Worm (Caenorhabditis elegans): ENCODE measurements around the gene lin-40.

Gene lin-40

DNA sequence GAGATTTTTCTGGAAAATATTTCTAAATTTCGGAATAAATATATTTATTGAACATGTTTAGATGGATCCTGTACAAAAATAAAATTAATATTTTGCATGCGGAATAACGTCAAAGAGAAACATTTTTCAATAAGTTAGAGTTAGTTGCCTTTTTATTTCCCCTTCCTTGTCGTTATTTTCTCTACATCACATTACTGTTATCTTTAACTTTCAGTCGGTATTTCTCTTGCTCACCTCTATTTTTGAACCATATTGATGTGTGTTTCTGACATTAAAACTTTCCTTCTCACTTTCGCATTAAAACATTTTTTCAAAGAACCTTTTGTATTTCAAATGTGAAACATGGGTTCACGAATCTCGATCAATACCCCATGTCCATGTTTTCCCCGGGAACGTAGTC is 34.3 kb upstream of the lin-40 start, which contains the start of gene Y39H10B.3:
TSS of gene Y39H10B.3 (plus strand) at position 301 of the 400 bp plus-strand sequence.
- no peak for TF ChIP-seq skn-1 (tag; optimal IDR thresholded peaks at IDR 0.05)
- TF ChIP-seq lsy-12 (tag; optimal IDR thresholded peaks at IDR 0.05), result no peak
- TF ChIP-seq fkh-10 (GFP tag; optimal IDR thresholded peaks at IDR 0.05), result no peak
- no peak for TF ChIP-seq lin-15B (tag; optimal IDR thresholded peaks at IDR 0.05)
- no peak for TF ChIP-seq nhr-23 (tag; optimal IDR thresholded peaks at IDR 0.05)
- no peak for TF ChIP-seq ceh-16 (tag; optimal IDR thresholded peaks at IDR 0.05)
- TF ChIP-seq nfya-1 (tag; optimal IDR thresholded peaks at IDR 0.05; ENCODE audit: insufficient read depth), result no peak
- no peak for TF ChIP-seq ztf-4 (tag; optimal IDR thresholded peaks at IDR 0.05)
- no peak for TF ChIP-seq unc-39 (tag; optimal IDR thresholded peaks at IDR 0.05)
- no peak for TF ChIP-seq pqm-1 (tag; optimal IDR thresholded peaks at IDR 0.05)
- TF ChIP-seq ceh-82 (tag; optimal IDR thresholded peaks at IDR 0.05), result no peak
- TF ChIP-seq nhr-25 (tag; optimal IDR thresholded peaks at IDR 0.05), result no peak
- TF ChIP-seq nhr-77 (tag; optimal IDR thresholded peaks at IDR 0.05), result no peak
- TF ChIP-seq fos-1 (tag; optimal IDR thresholded peaks at IDR 0.05), result no peak
- no peak for TF ChIP-seq ceh-9 (tag; optimal IDR thresholded peaks at IDR 0.05)
- TF ChIP-seq ceh-28 (tag; optimal IDR thresholded peaks at IDR 0.05), result no peak
- no peak for TF ChIP-seq nhr-11 (tag; optimal IDR thresholded peaks at IDR 0.05)

DNA sequence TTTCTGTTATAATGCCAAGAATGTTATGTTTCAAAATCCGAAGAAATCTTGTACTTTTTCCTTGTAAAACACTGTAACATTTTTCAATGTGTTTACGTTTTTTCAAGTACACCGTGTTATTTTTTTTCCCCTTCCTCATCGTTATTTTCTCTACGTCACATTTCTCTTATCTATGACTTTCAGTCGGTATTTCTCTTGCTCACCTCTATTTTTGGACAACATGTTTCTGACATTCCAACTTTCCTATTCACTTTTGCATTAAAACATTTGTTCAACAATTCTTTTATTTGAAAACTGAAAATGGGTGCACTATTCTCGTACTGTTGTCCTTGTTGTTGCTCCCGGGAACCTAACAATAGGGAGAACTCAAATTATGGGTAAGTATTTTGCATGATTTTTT is 31.7 kb upstream of the lin-40 start, which contains the start of gene pals-33:
TSS of gene pals-33 (plus strand) at position 301 of the 400 bp plus-strand sequence.
- TF ChIP-seq ceh-16 (tag; optimal IDR thresholded peaks at IDR 0.05), result no peak
- TF ChIP-seq nhr-28 (tag; optimal IDR thresholded peaks at IDR 0.05), result no peak
- no peak for TF ChIP-seq R02D3.7 (tag; optimal IDR thresholded peaks at IDR 0.05)
- no peak for TF ChIP-seq fos-1 (tag; optimal IDR thresholded peaks at IDR 0.05)

- TF ChIP-seq egl-27 (tag; optimal IDR thresholded peaks at IDR 0.05) (no peak), egl-5 (tag; optimal IDR thresholded peaks at IDR 0.05) (peak; percentile 97), aly-2 (tag; optimal IDR thresholded peaks at IDR 0.05) (no peak), nfya-1 (tag; optimal IDR thresholded peaks at IDR 0.05; ENCODE audit: insufficient read depth) (peak; percentile 29), lin-39 (tag; optimal IDR thresholded peaks at IDR 0.05) (peak; percentile 38)
Observed at ce11 chrV:3677212-3677611, 27.6 kb upstream of the lin-40 start.

- TF ChIP-seq nhr-11 (tag; optimal IDR thresholded peaks at IDR 0.05) (no peak), mdl-1 (tag; optimal IDR thresholded peaks at IDR 0.05) (no peak), nhr-76 (tag; optimal IDR thresholded peaks at IDR 0.05) (no peak), nfya-1 (tag; optimal IDR thresholded peaks at IDR 0.05; ENCODE audit: insufficient read depth) (peak; percentile 73), unc-62 (GFP tag; optimal IDR thresholded peaks at IDR 0.05) (no peak), pha-4 (tag; optimal IDR thresholded peaks at IDR 0.05) (no peak), snpc-4 (tag; optimal IDR thresholded peaks at IDR 0.05) (no peak), elt-1 (tag; optimal IDR thresholded peaks at IDR 0.05) (no peak), skn-1 (tag; optimal IDR thresholded peaks at IDR 0.05) (no peak)
Observed at ce11 chrV:3678513-3678912, 26.3 kb upstream of the lin-40 start.

DNA sequence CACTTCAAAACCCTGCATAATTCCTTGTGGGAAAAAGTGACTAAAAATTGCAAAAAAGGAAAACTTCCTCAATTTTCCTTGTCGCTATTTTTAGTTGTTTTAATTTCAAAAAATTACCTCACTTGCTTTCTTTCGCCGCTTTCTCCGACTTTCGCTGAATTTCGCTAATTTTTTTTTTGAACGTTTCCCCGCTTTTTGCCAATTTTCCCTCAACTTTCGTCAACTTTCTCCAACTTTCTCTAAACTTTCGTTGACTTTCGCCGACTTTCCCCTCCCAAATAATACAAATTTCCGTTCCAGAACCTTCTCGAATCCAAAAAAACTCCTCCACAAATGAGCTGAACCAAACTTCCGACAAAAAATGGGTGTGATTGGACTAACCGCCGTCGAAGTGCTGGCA is 22.2 kb upstream of the lin-40 start, which contains the start of gene W08A12.3:
TSS of gene W08A12.3 (plus strand) at position 301 of the 400 bp plus-strand sequence.
- TF ChIP-seq daf-12 (tag; optimal IDR thresholded peaks at IDR 0.05), result no peak
- no peak for TF ChIP-seq R02D3.7 (tag; optimal IDR thresholded peaks at IDR 0.05)
- TF ChIP-seq pqm-1 (tag; optimal IDR thresholded peaks at IDR 0.05), result no peak
- TF ChIP-seq lin-39 (tag; optimal IDR thresholded peaks at IDR 0.05), result no peak
- no peak for TF ChIP-seq jun-1 (tag; optimal IDR thresholded peaks at IDR 0.05)
- TF ChIP-seq ztf-4 (tag; optimal IDR thresholded peaks at IDR 0.05), result no peak
- TF ChIP-seq nhr-67 (tag; optimal IDR thresholded peaks at IDR 0.05), result no peak
- no peak for TF ChIP-seq nhr-77 (tag; optimal IDR thresholded peaks at IDR 0.05)
- no peak for TF ChIP-seq ceh-82 (tag; optimal IDR thresholded peaks at IDR 0.05)
- TF ChIP-seq zag-1 (tag; optimal IDR thresholded peaks at IDR 0.05), result no peak

ce11 chrV:3685790-3686208 is 19.0 kb upstream of the lin-40 start, which contains the start of gene W08A12.2:
W08A12.2 (minus strand) TSS chrV:3685892.
- TF ChIP-seq egl-5 (tag; optimal IDR thresholded peaks at IDR 0.05), result no peak
- TF ChIP-seq nfya-1 (tag; optimal IDR thresholded peaks at IDR 0.05; ENCODE audit: insufficient read depth), result peak; percentile 21

All from whole organism, L3 larva.